Fruit fly (Drosophila melanogaster) whole organism, pupa: ENCODE results near the gene CG14983.
A peak's percentile ranks its signal among the peaks of the same experiment; 100 is the strongest.

Source experiments
- CG10348 ChIP-seq: fragments of 200-800 bp; sonication (Bioruptor generic); IDR thresholded peaks from 2 replicates; pipeline ENCODE4 v1.3.6; 2022; ENCODE audit warnings: missing biosample characterization, missing genetic modification characterization
- CG12605 ChIP-seq: fragments of 200-800 bp; sonication (Bioruptor generic); IDR thresholded peaks from 2 replicates; pipeline ENCODE4 v1.3.6; 2022; ENCODE audit warnings: missing biosample characterization, missing genetic modification characterization
- CG13204 ChIP-seq: fragments of 200-800 bp; sonication (Bioruptor generic); optimal IDR thresholded peaks from 2 replicates; lab custom pipeline; 2018; ENCODE audit warnings: missing biosample characterization, mild to moderate bottlenecking, missing genetic modification characterization, moderate library complexity
- CG14655 ChIP-seq: fragments of 200-800 bp; sonication (Bioruptor generic); optimal IDR thresholded peaks from 3 replicates; lab custom pipeline; 2017; ENCODE audit warnings: mild to moderate bottlenecking, missing biosample characterization, missing genetic modification reagents, missing genetic modification characterization
- CG15710 ChIP-seq: fragments of 200-800 bp; sonication (Bioruptor generic); optimal IDR thresholded peaks from 2 replicates; lab custom pipeline; 2018; ENCODE audit warnings: missing biosample characterization, mild to moderate bottlenecking, missing genetic modification characterization, moderate library complexity
- CG17806 ChIP-seq: fragments of 200-800 bp; sonication (Bioruptor generic); optimal IDR thresholded peaks from 2 replicates; lab custom pipeline; 2018; ENCODE audit warnings: missing biosample characterization, mild to moderate bottlenecking, missing genetic modification characterization, moderate library complexity
- CG32121 ChIP-seq: fragments of 200-800 bp; sonication (Bioruptor generic); IDR thresholded peaks from 2 replicates; pipeline ENCODE4 v1.3.6; 2022; ENCODE audit warnings: missing biosample characterization, missing genetic modification characterization
- CG34367 ChIP-seq: fragments of 200-800 bp; sonication (Bioruptor generic); optimal IDR thresholded peaks from 2 replicates; lab custom pipeline; 2018; ENCODE audit warnings: missing biosample characterization, mild to moderate bottlenecking, missing genetic modification characterization
- CG4496 ChIP-seq: fragments of 200-800 bp; sonication (Bioruptor generic); IDR thresholded peaks from 3 replicates; pipeline ENCODE4 v1.3.6; 2022; ENCODE audit warnings: missing biosample characterization, missing genetic modification characterization
- CG8159 ChIP-seq: fragments of 200-800 bp; sonication (Bioruptor generic); optimal IDR thresholded peaks from 3 replicates; lab custom pipeline; 2018; ENCODE audit warnings: missing biosample characterization, mild to moderate bottlenecking, missing genetic modification characterization, moderate library complexity
- CG8301 ChIP-seq: fragments of 200-800 bp; sonication (Bioruptor generic); optimal IDR thresholded peaks from 2 replicates; lab custom pipeline; 2018; ENCODE audit warnings: missing biosample characterization, mild to moderate bottlenecking, missing genetic modification characterization
- CG9948 ChIP-seq: fragments of 200-800 bp; sonication (Bioruptor generic); optimal IDR thresholded peaks from 2 replicates; lab custom pipeline; 2018; ENCODE audit warnings: missing biosample characterization, mild to moderate bottlenecking, missing genetic modification characterization, moderate library complexity
- D1 ChIP-seq: fragments of 200-800 bp; sonication (Bioruptor generic); optimal IDR thresholded peaks from 2 replicates; lab custom pipeline; 2018; ENCODE audit warnings: missing biosample characterization, mild to moderate bottlenecking, missing genetic modification characterization, moderate library complexity
- EcR ChIP-seq: fragments of 200-800 bp; sonication (Bioruptor generic); optimal IDR thresholded peaks from 3 replicates; lab custom pipeline; 2019; ENCODE audit warnings: missing biosample characterization, missing genetic modification characterization, mild to moderate bottlenecking, moderate library complexity, missing genetic modification reagents
- Ets98B ChIP-seq: fragments of 200-800 bp; sonication (Bioruptor generic); IDR thresholded peaks from 2 replicates; pipeline ENCODE4 v1.3.6; 2022; ENCODE audit warnings: missing biosample characterization, missing genetic modification characterization
- Pif1A ChIP-seq: fragments of 200-800 bp; sonication (Bioruptor generic); optimal IDR thresholded peaks from 3 replicates; lab custom pipeline; 2016; ENCODE audit warnings: missing biosample characterization, missing genetic modification characterization
- Pif1B ChIP-seq: fragments of 200-800 bp; sonication (Bioruptor generic); optimal IDR thresholded peaks from 3 replicates; lab custom pipeline; 2016; ENCODE audit warnings: missing biosample characterization, missing genetic modification characterization
- Snoo ChIP-seq: fragments of 200-800 bp; sonication (Bioruptor generic); optimal IDR thresholded peaks from 3 replicates; lab custom pipeline; 2017; ENCODE audit warnings: missing biosample characterization, mild to moderate bottlenecking, missing genetic modification characterization, inconsistent platforms
- fd96Ca ChIP-seq: fragments of 200-800 bp; sonication (Bioruptor generic); IDR thresholded peaks from 3 replicates; pipeline ENCODE4 v1.3.6; 2022; ENCODE audit warnings: missing biosample characterization, missing genetic modification characterization
- gl ChIP-seq: fragments of 200-800 bp; sonication (Bioruptor generic); optimal IDR thresholded peaks from 2 replicates; lab custom pipeline; 2018; ENCODE audit warnings: missing biosample characterization, mild to moderate bottlenecking, missing genetic modification characterization
- rn ChIP-seq: fragments of 200-800 bp; sonication (Bioruptor generic); IDR thresholded peaks from 2 replicates; pipeline ENCODE4 v1.3.6; 2022; ENCODE audit warnings: missing biosample characterization, missing genetic modification characterization

Gene CG14983

dm6 chr3L:3976438-3976837, 27.3 kb upstream of the CG14983 start:
- TF ChIP-seq CG12605 (no peak), Pif1A (GFP tag; lab: Kevin White, UChicago) (no peak), EcR (GFP tag; lab: Kevin White, UChicago) (no peak), CG32121 (no peak), CG14655 (GFP tag; lab: Kevin White, UChicago) (no peak), CG9948 (tag; lab: Kevin White, UChicago) (no peak), fd96Ca (GFP tag; lab: Robert Waterston, UW) (no peak), Ets98B (GFP tag; lab: Robert Waterston, UW) (no peak), CG8159 (tag; lab: Kevin White, UChicago) (no peak)
- TF ChIP-seq, all 21 proteins: peak for 0

- TF ChIP-seq CG17806 (tag; lab: Kevin White, UChicago) = no peak
- TF ChIP-seq CG12605 = no peak
- TF ChIP-seq Ets98B (GFP tag; lab: Robert Waterston, UW) = no peak
- no peak for TF ChIP-seq CG9948 (tag; lab: Kevin White, UChicago)
- no peak for TF ChIP-seq Snoo (tag; lab: Kevin White, UChicago)
- TF ChIP-seq D1 = no peak
- no peak for TF ChIP-seq Pif1A (GFP tag; lab: Kevin White, UChicago)
- no peak for TF ChIP-seq EcR (GFP tag; lab: Kevin White, UChicago)
- no peak for TF ChIP-seq CG32121
- TF ChIP-seq CG14655 (GFP tag; lab: Kevin White, UChicago) = no peak
Measured at dm6 chr3L:3972599-3972998, 23.5 kb upstream of the CG14983 start, which contains the start of gene CG43915. TSS of gene CG43915 (plus strand) at chr3L:3972899.

dm6 chr3L:3970372-3971031, 21.4 kb upstream of the CG14983 start:
- TF ChIP-seq Pif1B (GFP tag; lab: Kevin White, UChicago) (no peak), Ets98B (GFP tag; lab: Robert Waterston, UW) (no peak), CG32121 (no peak), gl (tag; lab: Kevin White, UChicago) (no peak), CG13204 (GFP tag; lab: Kevin White, UChicago) (no peak), Snoo (tag; lab: Kevin White, UChicago) (no peak), CG15710 (tag; lab: Kevin White, UChicago) (no peak), CG14655 (GFP tag; lab: Kevin White, UChicago) (no peak), fd96Ca (GFP tag; lab: Robert Waterston, UW) (no peak), CG9948 (tag; lab: Kevin White, UChicago) (no peak), CG12605 (no peak), Pif1A (GFP tag; lab: Kevin White, UChicago) (no peak), D1 (no peak), CG17806 (tag; lab: Kevin White, UChicago) (no peak), CG4496 (GFP tag; lab: Robert Waterston, UW) (no peak), CG8159 (tag; lab: Kevin White, UChicago) (no peak), CG8301 (tag; lab: Kevin White, UChicago) (no peak), CG10348 (no peak), EcR (GFP tag; lab: Kevin White, UChicago) (no peak)
- TF ChIP-seq, all 21 proteins: peak for 0

- TF ChIP-seq CG9948 (tag; lab: Kevin White, UChicago) = no peak
- TF ChIP-seq Ets98B (GFP tag; lab: Robert Waterston, UW) = no peak
- TF ChIP-seq CG12605 = peak; percentile 92
Measured at dm6 chr3L:3965102-3965501, 16.0 kb upstream of the CG14983 start.

- TF ChIP-seq Snoo (tag; lab: Kevin White, UChicago) (no peak), CG15710 (tag; lab: Kevin White, UChicago) (no peak), CG8159 (tag; lab: Kevin White, UChicago) (no peak), CG14655 (GFP tag; lab: Kevin White, UChicago) (no peak)
Measured at dm6 chr3L:3964671-3965070, 15.6 kb upstream of the CG14983 start, which contains the start of gene CG12605. TSS of gene CG12605 (minus strand) at chr3L:3964771.

- no peak for TF ChIP-seq CG10348
- no peak for TF ChIP-seq CG17806 (tag; lab: Kevin White, UChicago)
- TF ChIP-seq CG4496 (GFP tag; lab: Robert Waterston, UW) = no peak
- peak; percentile 73; the same call in 1 of the 2 replicates for TF ChIP-seq CG12605
- TF ChIP-seq D1 = no peak
- TF ChIP-seq CG8301 (tag; lab: Kevin White, UChicago) = no peak
Measured at dm6 chr3L:3963979-3964378, 14.9 kb upstream of the CG14983 start.

- TF ChIP-seq CG4496 (GFP tag; lab: Robert Waterston, UW) (no peak), CG8159 (tag; lab: Kevin White, UChicago) (no peak), CG13204 (GFP tag; lab: Kevin White, UChicago) (no peak), Pif1A (GFP tag; lab: Kevin White, UChicago) (no peak), CG10348 (no peak), EcR (GFP tag; lab: Kevin White, UChicago) (no peak), CG32121 (no peak), CG8301 (tag; lab: Kevin White, UChicago) (no peak), Snoo (tag; lab: Kevin White, UChicago) (no peak), D1 (no peak), CG9948 (tag; lab: Kevin White, UChicago) (no peak), CG34367 (tag; lab: Kevin White, UChicago) (no peak), CG15710 (tag; lab: Kevin White, UChicago) (no peak), rn (no peak), Pif1B (GFP tag; lab: Kevin White, UChicago) (no peak), Ets98B (GFP tag; lab: Robert Waterston, UW) (no peak), fd96Ca (GFP tag; lab: Robert Waterston, UW) (no peak)
Measured at dm6 chr3L:3960877-3961417, 11.8 kb upstream of the CG14983 start.
